Worm (Caenorhabditis elegans): ENCODE results near the gene moa-1.

ce11 chrIII:2005729-2006128 lies 36.0 kb upstream of the moa-1 start, which contains the start of gene Y39A3B.1:
- TF ChIP-seq lsy-2 (tag; optimal IDR thresholded peaks at IDR 0.05) (no peak), ets-5 (GFP tag; IDR thresholded peaks at IDR 0.05) (no peak), fos-1 (tag; optimal IDR thresholded peaks at IDR 0.05) (no peak), lin-39 (tag; optimal IDR thresholded peaks at IDR 0.05) (no peak), tbx-2 (tag; optimal IDR thresholded peaks at IDR 0.05) (no peak), mef-2 (tag; optimal IDR thresholded peaks at IDR 0.05) (no peak)
